Fruit fly (Drosophila melanogaster) whole organism, embryonic: ENCODE measurements around the gene CG45065.

ENCODE experiments used
- BEAF-32 ChIP-seq: fragments of 200-800 bp; sonication (Bioruptor generic); optimal IDR thresholded peaks from 3 replicates; lab custom pipeline; 2017; ENCODE audit warnings: missing biosample characterization, missing genetic modification characterization, mild to moderate bottlenecking, moderate library complexity, missing genetic modification reagents
- CG10565 ChIP-seq: fragments of 200-800 bp; sonication (Bioruptor generic); optimal IDR thresholded peaks from 3 replicates; lab custom pipeline; 2016; ENCODE audit warnings: missing biosample characterization, mild to moderate bottlenecking, missing genetic modification characterization
- CG13296 ChIP-seq: fragments of 200-800 bp; sonication (Bioruptor generic); optimal IDR thresholded peaks from 3 replicates; lab custom pipeline; 2018; ENCODE audit warnings: missing biosample characterization, mild to moderate bottlenecking, missing genetic modification characterization
- CG14014 ChIP-seq: fragments of 200-800 bp; sonication (Bioruptor generic); IDR thresholded peaks from 2 replicates; pipeline ENCODE4 v1.3.6; 2022; ENCODE audit warnings: missing biosample characterization, missing genetic modification characterization
- CG15269 ChIP-seq: fragments of 200-800 bp; sonication (Bioruptor generic); optimal IDR thresholded peaks from 2 replicates; lab custom pipeline; 2018; ENCODE audit warnings: missing biosample characterization, mild to moderate bottlenecking, missing genetic modification characterization, moderate library complexity
- CG17829 ChIP-seq: fragments of 200-800 bp; optimal IDR thresholded peaks from 2 replicates; lab custom pipeline; 2019; ENCODE audit warnings: missing biosample characterization, mild to moderate bottlenecking, missing genetic modification characterization, moderate library complexity
- CG3281 ChIP-seq: fragments of 200-800 bp; sonication (Bioruptor generic); optimal IDR thresholded peaks from 3 replicates; lab custom pipeline; 2017; ENCODE audit warnings: missing biosample characterization, mild to moderate bottlenecking, missing genetic modification characterization
- CG3847 ChIP-seq: fragments of 200-800 bp; sonication (Bioruptor generic); IDR thresholded peaks from 2 replicates; pipeline ENCODE4 v1.3.6; 2022; ENCODE audit warnings: missing biosample characterization, missing genetic modification characterization
- CG43689 ChIP-seq: fragments of 200-800 bp; sonication (Bioruptor generic); IDR thresholded peaks from 2 replicates; pipeline ENCODE4 v1.3.6; 2022; ENCODE audit warnings: missing biosample characterization, missing genetic modification characterization
- CG4820 ChIP-seq: fragments of 200-800 bp; sonication (Bioruptor generic); optimal IDR thresholded peaks from 3 replicates; lab custom pipeline; 2016; ENCODE audit warnings: missing biosample characterization, missing genetic modification characterization
- CG7372 ChIP-seq: fragments of 200-800 bp; sonication (Bioruptor generic); IDR thresholded peaks from 2 replicates; pipeline ENCODE4 v1.3.6; 2022; ENCODE audit warnings: missing biosample characterization, missing genetic modification characterization
- CG9437 ChIP-seq: fragments of 200-800 bp; sonication (Bioruptor generic); optimal IDR thresholded peaks from 2 replicates; lab custom pipeline; 2018; ENCODE audit warnings: missing biosample characterization, mild to moderate bottlenecking, missing genetic modification characterization
- Dek ChIP-seq: fragments of 200-800 bp; sonication (Bioruptor generic); optimal IDR thresholded peaks from 3 replicates; lab custom pipeline; 2019; ENCODE audit warnings: missing biosample characterization, mild to moderate bottlenecking, missing genetic modification characterization, moderate library complexity
- Elba2 ChIP-seq: fragments of 200-800 bp; sonication (Bioruptor generic); optimal IDR thresholded peaks from 3 replicates; lab custom pipeline; 2016; ENCODE audit warnings: missing biosample characterization, missing genetic modification characterization
- Ets65A ChIP-seq: fragments of 200-800 bp; sonication (Bioruptor generic); peaks from one replicate; lab custom pipeline; 2016; ENCODE audit warnings: missing biosample characterization, missing genetic modification characterization
- Hr3 ChIP-seq: fragments of 200-800 bp; sonication (Bioruptor generic); optimal IDR thresholded peaks from 3 replicates; lab custom pipeline; 2016; ENCODE audit warnings: missing biosample characterization, missing genetic modification characterization
- Hsf ChIP-seq: fragments of 200-800 bp; sonication (Bioruptor generic); optimal IDR thresholded peaks from 3 replicates; lab custom pipeline; 2016; ENCODE audit warnings: missing biosample characterization, missing genetic modification characterization
- Max ChIP-seq: fragments of 200-800 bp; sonication (Bioruptor generic); optimal IDR thresholded peaks from 2 replicates; lab custom pipeline; 2016; ENCODE audit warnings: missing biosample characterization, mild to moderate bottlenecking, missing genetic modification characterization
- Mrtf ChIP-seq: fragments of 200-800 bp; sonication (Bioruptor generic); IDR thresholded peaks from 3 replicates; pipeline ENCODE4 v1.3.6; 2022; ENCODE audit warnings: missing biosample characterization, missing genetic modification characterization
- Nf-YA ChIP-seq: fragments of 200-800 bp; sonication (Bioruptor generic); IDR thresholded peaks from 2 replicates; pipeline ENCODE4 v1.3.6; 2022; ENCODE audit warnings: missing biosample characterization, missing genetic modification characterization
- Oaz ChIP-seq: fragments of 200-800 bp; sonication (Bioruptor generic); IDR thresholded peaks from 2 replicates; pipeline ENCODE4 v1.3.6; 2022; ENCODE audit warnings: missing biosample characterization, missing genetic modification characterization
- Ptx1 ChIP-seq: fragments of 200-800 bp; sonication (Bioruptor generic); IDR thresholded peaks from 2 replicates; pipeline ENCODE4 v1.3.6; 2022; ENCODE audit warnings: missing biosample characterization, missing genetic modification characterization
- Scr ChIP-seq: fragments of 200-800 bp; sonication (Bioruptor generic); IDR thresholded peaks from 2 replicates; pipeline ENCODE4 v1.3.6; 2022; ENCODE audit warnings: missing biosample characterization, missing genetic modification characterization; ENCODE audit not compliant: partially characterized antibody
- bowl ChIP-seq: fragments of 200-800 bp; sonication (Bioruptor generic); IDR thresholded peaks from 2 replicates; pipeline ENCODE4 v1.3.6; 2022; ENCODE audit warnings: missing biosample characterization, missing genetic modification characterization
- br ChIP-seq: fragments of >200 bp; optimal IDR thresholded peaks from 2 replicates; lab custom pipeline; 2017
- chinmo ChIP-seq: fragments of 200-800 bp; sonication (Bioruptor generic); IDR thresholded peaks from 4 replicates; pipeline ENCODE4 v1.3.6; 2022; ENCODE audit warnings: missing biosample characterization, missing genetic modification characterization; ENCODE audit not compliant: partially characterized antibody
- dpn ChIP-seq, 2 experiments: fragments of 200-800 bp; sonication (Bioruptor generic); optimal IDR thresholded peaks; 3 replicates each; lab custom pipeline; 2016; ENCODE audit warnings: missing biosample characterization in 2 of 2, missing genetic modification characterization in 2 of 2
- en ChIP-seq: fragments of 200-800 bp; sonication (Bioruptor generic); optimal IDR thresholded peaks from 2 replicates; lab custom pipeline; 2016; ENCODE audit warnings: missing biosample characterization, missing genetic modification characterization
- esg ChIP-seq: fragments of 200-800 bp; sonication (Bioruptor generic); conservative IDR thresholded peaks from 2 replicates; pipeline ENCODE4 v1.3.6; 2022; ENCODE audit warnings: missing biosample characterization, missing genetic modification characterization
- gt ChIP-seq: fragments of 200-800 bp; sonication (Bioruptor generic); IDR thresholded peaks from 2 replicates; pipeline ENCODE4 v1.3.6; 2022; ENCODE audit warnings: missing biosample characterization, missing genetic modification characterization
- hb ChIP-seq: fragments of 200-800 bp; sonication (Bioruptor generic); IDR thresholded peaks from 3 replicates; pipeline ENCODE4 v1.3.6; 2022; ENCODE audit warnings: missing biosample characterization, missing genetic modification characterization; ENCODE audit not compliant: partially characterized antibody
- her ChIP-seq: fragments of 200-800 bp; sonication (Bioruptor generic); optimal IDR thresholded peaks from 2 replicates; lab custom pipeline; 2016; ENCODE audit warnings: missing biosample characterization, missing genetic modification characterization
- lilli ChIP-seq: fragments of 200-800 bp; sonication (Bioruptor generic); optimal IDR thresholded peaks from 3 replicates; lab custom pipeline; 2016; ENCODE audit warnings: missing biosample characterization, missing genetic modification characterization
- lmd ChIP-seq: fragments of 200-800 bp; sonication (Bioruptor generic); IDR thresholded peaks from 2 replicates; pipeline ENCODE4 v1.3.6; 2022; ENCODE audit warnings: missing biosample characterization, missing genetic modification characterization
- lov ChIP-seq, 2 experiments: fragments of 200-800 bp in 1 of 2; fragments of >200 bp in 1 of 2; sonication (Bioruptor generic) in 1 of 2; IDR thresholded peaks in 1 of 2; optimal IDR thresholded peaks in 1 of 2; 2 replicates in 1 of 2; 3 replicates in 1 of 2; pipeline versions ENCODE4 v1.3.6 to Lab custom; 2017 to 2022; ENCODE audit warnings: missing biosample characterization in 1 of 2, missing genetic modification characterization in 1 of 2
- nom ChIP-seq: fragments of 200-800 bp; sonication (Bioruptor generic); optimal IDR thresholded peaks from 2 replicates; lab custom pipeline; 2017; ENCODE audit warnings: missing biosample characterization, missing genetic modification characterization, mild to moderate bottlenecking, moderate library complexity, missing genetic modification reagents
- pfk ChIP-seq: fragments of 200-800 bp; sonication (Bioruptor generic); optimal IDR thresholded peaks from 2 replicates; lab custom pipeline; 2018; ENCODE audit warnings: missing biosample characterization, mild to moderate bottlenecking, missing genetic modification characterization, moderate library complexity
- pnt ChIP-seq: fragments of 200-800 bp; sonication (Bioruptor generic); optimal IDR thresholded peaks from 3 replicates; lab custom pipeline; 2016; ENCODE audit warnings: missing biosample characterization, missing genetic modification characterization
- prd ChIP-seq, 3 experiments: fragments of >200 bp in 2 of 3; fragments of 200-800 bp in 1 of 3; sonication (Bioruptor generic) in 1 of 3; optimal IDR thresholded peaks in 2 of 3; IDR thresholded peaks in 1 of 3; 2 replicates in 2 of 3; 3 replicates in 1 of 3; pipeline versions ENCODE4 v1.3.6 to Lab custom; 2017 to 2022; ENCODE audit warnings: missing biosample characterization in 1 of 3, missing genetic modification characterization in 1 of 3
- pros ChIP-seq: fragments of 200-800 bp; sonication (Bioruptor generic); optimal IDR thresholded peaks from 3 replicates; lab custom pipeline; 2019; ENCODE audit warnings: missing biosample characterization, mild to moderate bottlenecking, missing genetic modification characterization, moderate library complexity
- row ChIP-seq: fragments of 200-800 bp; sonication (Bioruptor generic); IDR thresholded peaks from 3 replicates; pipeline ENCODE4 v1.3.6; 2022; ENCODE audit warnings: missing biosample characterization, missing genetic modification characterization
- scrt ChIP-seq: fragments of 200-800 bp; sonication (Bioruptor generic); optimal IDR thresholded peaks from 2 replicates; lab custom pipeline; 2018; ENCODE audit warnings: missing biosample characterization, mild to moderate bottlenecking, missing genetic modification characterization, moderate library complexity
- slp2 ChIP-seq: fragments of 200-800 bp; sonication (Bioruptor generic); optimal IDR thresholded peaks from 2 replicates; lab custom pipeline; 2016; ENCODE audit warnings: missing biosample characterization, missing genetic modification characterization
- sqz ChIP-seq: fragments of 200-800 bp; sonication (Bioruptor generic); optimal IDR thresholded peaks from 3 replicates; lab custom pipeline; 2018; ENCODE audit warnings: missing biosample characterization, mild to moderate bottlenecking, missing genetic modification characterization
- twi ChIP-seq: fragments of 200-800 bp; optimal IDR thresholded peaks from 2 replicates; lab custom pipeline; 2019; ENCODE audit warnings: missing biosample characterization, mild to moderate bottlenecking, missing genetic modification characterization, moderate library complexity
- vvl ChIP-seq: fragments of 200-800 bp; sonication (Bioruptor generic); IDR thresholded peaks from 2 replicates; pipeline ENCODE4 v1.3.6; 2022; ENCODE audit warnings: missing biosample characterization, missing genetic modification characterization
- wek ChIP-seq: fragments of 200-800 bp; sonication (Bioruptor generic); optimal IDR thresholded peaks from 3 replicates; lab custom pipeline; 2018; ENCODE audit warnings: missing biosample characterization, mild to moderate bottlenecking, missing genetic modification characterization, moderate library complexity
- z ChIP-seq: fragments of 200-800 bp; sonication (Bioruptor generic); IDR thresholded peaks from 3 replicates; pipeline ENCODE4 v1.3.6; 2022; ENCODE audit warnings: missing biosample characterization, missing genetic modification characterization

Gene CG45065

DNA sequence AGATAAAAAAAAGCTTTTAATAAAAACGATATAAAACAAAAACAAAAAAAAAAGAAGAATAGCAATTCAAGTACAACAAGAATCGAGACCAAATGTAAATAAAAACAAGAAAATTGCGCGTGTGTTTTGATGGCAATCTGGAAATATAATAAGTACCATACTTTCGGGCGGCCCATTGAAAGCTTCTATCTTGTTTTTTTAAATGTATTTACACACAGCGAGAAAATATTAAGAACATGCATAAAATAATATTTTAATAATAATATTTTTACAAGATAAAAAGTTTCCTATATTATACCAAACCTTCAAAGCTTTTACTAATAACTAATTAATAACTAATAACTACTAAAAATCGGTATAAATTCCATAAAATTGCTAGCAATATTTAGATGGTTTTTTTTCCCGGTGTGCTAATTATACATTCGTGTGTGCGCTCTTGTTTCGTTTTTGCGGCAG, 41.9 kb downstream of the CG45065 start (continued):
- TF ChIP-seq CG3847 (peak; percentile 37), Hr3 (GFP tag; lab: Kevin White, UChicago) (peak; percentile 22), CG9437 (GFP tag; lab: Kevin White, UChicago) (no peak), Hsf (GFP tag; lab: Kevin White, UChicago) (no peak), row (GFP tag; lab: Robert Waterston, UW) (peak; percentile 58), Oaz (GFP tag; lab: Robert Waterston, UW) (no peak), CG7372 (GFP tag; lab: Robert Waterston, UW) (no peak), dpn (GFP tag; optimal IDR thresholded peaks at IDR 0.05; lab: Kevin White, UChicago) (peak in 1 of 2 experiments; percentile 36), en (GFP tag; lab: Kevin White, UChicago) (no peak), twi (tag; lab: Kevin White, UChicago) (no peak), CG15269 (tag; lab: Kevin White, UChicago) (peak; percentile 72), CG10565 (no peak), wek (GFP tag; lab: Kevin White, UChicago) (no peak), Ets65A (GFP tag; lab: Kevin White, UChicago) (peak; percentile 24), CG13296 (GFP tag; lab: Kevin White, UChicago) (peak; percentile 21), hb (no peak), Mrtf (GFP tag; lab: Robert Waterston, UW) (no peak), Ptx1 (GFP tag; lab: Robert Waterston, UW) (0 out of 2 replicates have a peak, but pooled peaks have one; percentile 11)

DNA sequence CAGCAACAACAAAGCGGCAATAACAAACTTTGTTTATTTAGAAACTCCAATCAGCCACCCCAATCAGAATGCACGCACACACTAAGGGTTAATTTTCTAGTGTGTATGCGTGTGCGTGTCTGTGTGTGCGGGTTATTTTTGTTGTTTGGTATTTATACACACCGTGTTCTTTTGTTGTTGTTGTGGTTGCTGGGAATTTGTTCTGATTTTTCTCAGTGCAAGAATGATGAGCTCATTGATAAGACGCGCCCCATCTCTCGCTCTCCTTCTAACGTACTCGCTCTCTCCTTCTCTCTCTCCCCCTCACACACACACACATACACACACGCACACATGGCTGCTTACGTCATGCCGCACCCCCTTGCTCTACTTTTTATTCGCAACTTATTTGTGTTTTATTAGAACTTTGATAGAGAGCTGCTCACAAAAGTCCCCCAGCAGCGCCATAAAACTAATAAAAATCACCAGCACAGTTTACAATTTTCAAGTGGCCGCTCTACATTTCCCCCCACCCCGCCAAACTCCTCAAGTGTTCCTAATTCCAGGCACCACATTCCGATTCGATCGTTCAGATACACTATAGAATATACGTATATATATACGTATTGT, 42.5 kb downstream of the CG45065 start:
- TF ChIP-seq twi (tag; lab: Kevin White, UChicago) (no peak), nom (no peak), Nf-YA (GFP tag; lab: Robert Waterston, UW) (0 out of 2 replicates have a peak, but pooled peaks have one; percentile 7), Elba2 (GFP tag; lab: Kevin White, UChicago) (no peak), lov (optimal IDR thresholded peaks at IDR 0.05; lab: Kevin White, UChicago) (no peak), lov (GFP tag; IDR thresholded peaks at IDR 0.05; lab: Robert Waterston, UW) (0 out of 3 replicates have a peak, but pooled peaks have one; percentile 22), Mrtf (GFP tag; lab: Robert Waterston, UW) (peak; percentile 62; the same call in 2 of the 3 replicates), BEAF-32 (GFP tag; lab: Kevin White, UChicago) (no peak), her (GFP tag; lab: Kevin White, UChicago) (peak; percentile 71), pros (GFP tag; lab: Kevin White, UChicago) (no peak), pnt (GFP tag; lab: Kevin White, UChicago) (no peak), z (GFP tag; lab: Robert Waterston, UW) (no peak), bowl (GFP tag; lab: Robert Waterston, UW) (peak; percentile 23; the same call in 1 of the 2 replicates), Dek (tag; lab: Kevin White, UChicago) (peak; percentile 29), sqz (GFP tag; lab: Kevin White, UChicago) (no peak), lmd (peak; percentile 54; the same call in 1 of the 2 replicates), prd (optimal IDR thresholded peaks at IDR 0.05; lab: Kevin White, UChicago) (no peak), prd (GFP tag; IDR thresholded peaks at IDR 0.05; lab: Robert Waterston, UW) (peak; percentile 52; the same call in 2 of the 3 replicates), br (lab: Kevin White, UChicago) (no peak), lilli (GFP tag; lab: Kevin White, UChicago) (peak; percentile 59), CG3281 (GFP tag; lab: Kevin White, UChicago) (peak; percentile 58), Scr (no peak), CG14014 (GFP tag; lab: Robert Waterston, UW) (peak; percentile 47; the same call in 1 of the 2 replicates), pfk (no peak), scrt (GFP tag; lab: Kevin White, UChicago) (peak; percentile 24), chinmo (GFP tag; lab: Robert Waterston, UW) (0 out of 4 replicates have a peak, but pooled peaks have one; percentile 68), Max (GFP tag; lab: Kevin White, UChicago) (no peak), CG43689 (no peak), CG4820 (GFP tag; lab: Kevin White, UChicago) (peak; percentile 3), gt (no peak), slp2 (GFP tag; lab: Kevin White, UChicago) (no peak), vvl (GFP tag; lab: Robert Waterston, UW) (peak; percentile 80), CG17829 (tag; lab: Kevin White, UChicago) (peak; percentile 1), esg (no peak)
